Fruit fly (Drosophila melanogaster) whole organism, prepupa: ENCODE results near the gene Polr3E.

Experiments
- Blimp-1 ChIP-seq: fragments of 200-800 bp; sonication (Bioruptor generic); optimal IDR thresholded peaks from 3 replicates; lab custom pipeline; 2017; ENCODE audit warnings: missing biosample characterization, missing genetic modification characterization, mild to moderate bottlenecking, moderate library complexity, missing genetic modification reagents
- CG11294 ChIP-seq: fragments of 200-800 bp; sonication (Bioruptor generic); IDR thresholded peaks from 2 replicates; pipeline ENCODE4 v1.3.6; 2022; ENCODE audit warnings: missing biosample characterization, missing genetic modification characterization
- CG11762 ChIP-seq: fragments of 200-800 bp; sonication (Bioruptor generic); optimal IDR thresholded peaks from 3 replicates; lab custom pipeline; 2016; ENCODE audit warnings: missing biosample characterization, missing genetic modification characterization; ENCODE audit not compliant: insufficient read depth
- CG11902 ChIP-seq: fragments of 200-800 bp; sonication (Bioruptor generic); optimal IDR thresholded peaks from 3 replicates; lab custom pipeline; 2016; ENCODE audit warnings: missing biosample characterization, missing genetic modification characterization
- CG15336 ChIP-seq: fragments of 200-800 bp; sonication (Bioruptor generic); IDR thresholded peaks from 2 replicates; pipeline ENCODE4 v1.3.6; 2022; ENCODE audit warnings: missing biosample characterization, missing genetic modification characterization
- CG1621 ChIP-seq: fragments of 200-800 bp; sonication (Bioruptor generic); optimal IDR thresholded peaks from 3 replicates; lab custom pipeline; 2018; ENCODE audit warnings: missing biosample characterization, mild to moderate bottlenecking, missing genetic modification characterization
- CG3032 ChIP-seq: fragments of 200-800 bp; optimal IDR thresholded peaks from 2 replicates; lab custom pipeline; 2019; ENCODE audit warnings: missing biosample characterization, mild to moderate bottlenecking, missing genetic modification characterization, moderate library complexity
- CG31627 ChIP-seq: fragments of 200-800 bp; sonication (Bioruptor generic); optimal IDR thresholded peaks from 3 replicates; lab custom pipeline; 2016; ENCODE audit warnings: missing biosample characterization, missing genetic modification characterization
- CG3919 ChIP-seq: fragments of 200-800 bp; sonication (Bioruptor generic); optimal IDR thresholded peaks from 3 replicates; lab custom pipeline; 2016; ENCODE audit warnings: missing biosample characterization, missing genetic modification characterization
- CG4318 ChIP-seq: fragments of 200-800 bp; sonication (Bioruptor generic); optimal IDR thresholded peaks from 3 replicates; lab custom pipeline; 2017; ENCODE audit warnings: missing biosample characterization, mild to moderate bottlenecking, missing genetic modification characterization
- CG6163 ChIP-seq: fragments of 200-800 bp; sonication (Bioruptor generic); IDR thresholded peaks from 3 replicates; pipeline ENCODE4 v1.3.6; 2022; ENCODE audit warnings: missing biosample characterization, missing genetic modification characterization
- CG6276 ChIP-seq: fragments of 200-800 bp; sonication (Bioruptor generic); optimal IDR thresholded peaks from 2 replicates; lab custom pipeline; 2017; ENCODE audit warnings: missing biosample characterization, mild to moderate bottlenecking, missing genetic modification characterization
- CG6808 ChIP-seq: fragments of 200-800 bp; sonication (Bioruptor generic); optimal IDR thresholded peaks from 3 replicates; lab custom pipeline; 2017; ENCODE audit warnings: missing biosample characterization, missing genetic modification characterization, mild to moderate bottlenecking, moderate library complexity, missing genetic modification reagents
- CG6854 ChIP-seq: fragments of 200-800 bp; sonication (Bioruptor generic); optimal IDR thresholded peaks from 2 replicates; lab custom pipeline; 2017; ENCODE audit warnings: missing biosample characterization, mild to moderate bottlenecking, missing genetic modification characterization
- CG7368 ChIP-seq: fragments of 200-800 bp; sonication (Bioruptor generic); optimal IDR thresholded peaks from 3 replicates; lab custom pipeline; 2016; ENCODE audit warnings: missing biosample characterization, missing genetic modification characterization
- CG8319 ChIP-seq: fragments of 200-800 bp; sonication (Bioruptor generic); optimal IDR thresholded peaks from 3 replicates; lab custom pipeline; 2016; ENCODE audit warnings: missing biosample characterization, missing genetic modification characterization
- CG8632 ChIP-seq: fragments of 200-800 bp; sonication (Bioruptor generic); optimal IDR thresholded peaks from 3 replicates; lab custom pipeline; 2016; ENCODE audit warnings: missing biosample characterization, missing genetic modification characterization
- CG9139 ChIP-seq: fragments of 200-800 bp; sonication (Bioruptor generic); optimal IDR thresholded peaks from 3 replicates; lab custom pipeline; 2017; ENCODE audit warnings: missing biosample characterization, mild to moderate bottlenecking, missing genetic modification characterization
- Eip75B ChIP-seq: fragments of 200-800 bp; sonication (Bioruptor generic); optimal IDR thresholded peaks from 3 replicates; lab custom pipeline; 2016; ENCODE audit warnings: missing biosample characterization, missing genetic modification characterization
- Eip78C ChIP-seq: fragments of 200-800 bp; sonication (Bioruptor generic); peaks from one replicate; lab custom pipeline; 2016; ENCODE audit warnings: missing biosample characterization, missing genetic modification characterization
- Eip93F ChIP-seq: fragments of 200-800 bp; sonication (Bioruptor generic); optimal IDR thresholded peaks from 2 replicates; lab custom pipeline; 2016; ENCODE audit warnings: missing biosample characterization, mild to moderate bottlenecking, missing genetic modification characterization
- Ets96B ChIP-seq: fragments of 200-800 bp; optimal IDR thresholded peaks from 2 replicates; lab custom pipeline; 2019; ENCODE audit warnings: missing biosample characterization, mild to moderate bottlenecking, missing genetic modification characterization, moderate library complexity
- Gug ChIP-seq: fragments of 200-800 bp; sonication (Bioruptor generic); IDR thresholded peaks from 2 replicates; pipeline ENCODE4 v1.3.6; 2022; ENCODE audit warnings: missing biosample characterization, missing genetic modification characterization
- Hr38 ChIP-seq: sonication (Bioruptor generic); optimal IDR thresholded peaks from 2 replicates; lab custom pipeline; 2016; ENCODE audit warnings: missing biosample characterization, missing genetic modification characterization
- Hr39 ChIP-seq: fragments of 200-800 bp; sonication (Bioruptor generic); optimal IDR thresholded peaks from 2 replicates; lab custom pipeline; 2016; ENCODE audit warnings: missing biosample characterization, missing genetic modification characterization
- Hr4 ChIP-seq: fragments of 200-800 bp; sonication (Bioruptor generic); optimal IDR thresholded peaks from 3 replicates; lab custom pipeline; 2016; ENCODE audit warnings: missing biosample characterization, missing genetic modification characterization
- Lpt ChIP-seq: fragments of 200-800 bp; sonication (Bioruptor generic); optimal IDR thresholded peaks from 3 replicates; lab custom pipeline; 2016; ENCODE audit warnings: missing biosample characterization, missing genetic modification characterization
- OdsH ChIP-seq: fragments of 200-800 bp; sonication (Bioruptor generic); optimal IDR thresholded peaks from 3 replicates; lab custom pipeline; 2016; ENCODE audit warnings: missing biosample characterization, missing genetic modification characterization
- Smox ChIP-seq: fragments of 200-800 bp; sonication (Bioruptor generic); optimal IDR thresholded peaks from 3 replicates; lab custom pipeline; 2016; ENCODE audit warnings: missing biosample characterization, missing genetic modification characterization
- Sox102F ChIP-seq: fragments of 200-800 bp; sonication (Bioruptor generic); optimal IDR thresholded peaks from 2 replicates; lab custom pipeline; 2016; ENCODE audit warnings: missing biosample characterization, mild to moderate bottlenecking, missing genetic modification characterization
- Sox14 ChIP-seq: fragments of 200-800 bp; sonication (Bioruptor generic); optimal IDR thresholded peaks from 3 replicates; lab custom pipeline; 2016; ENCODE audit warnings: missing biosample characterization, missing genetic modification characterization
- Sox15 ChIP-seq: fragments of 200-800 bp; sonication (Bioruptor generic); optimal IDR thresholded peaks from 3 replicates; lab custom pipeline; 2016; ENCODE audit warnings: missing biosample characterization, missing genetic modification characterization
- cyc ChIP-seq: fragments of 200-800 bp; sonication (Bioruptor generic); optimal IDR thresholded peaks from 3 replicates; lab custom pipeline; 2016; ENCODE audit warnings: missing biosample characterization, missing genetic modification characterization
- dac ChIP-seq: fragments of 200-800 bp; sonication (Bioruptor generic); optimal IDR thresholded peaks from 2 replicates; lab custom pipeline; 2017; ENCODE audit warnings: missing biosample characterization, mild to moderate bottlenecking, missing genetic modification characterization
- dsx ChIP-seq: fragments of 200-800 bp; optimal IDR thresholded peaks from 3 replicates; lab custom pipeline; 2019; ENCODE audit warnings: missing biosample characterization, mild to moderate bottlenecking, missing genetic modification characterization, moderate library complexity; ENCODE audit not compliant: poor library complexity, severe bottlenecking
- eg ChIP-seq: fragments of 200-800 bp; sonication (Bioruptor generic); IDR thresholded peaks from 3 replicates; pipeline ENCODE4 v1.3.6; 2022; ENCODE audit warnings: missing biosample characterization, missing genetic modification characterization
- esn ChIP-seq: fragments of 200-800 bp; sonication (Bioruptor generic); optimal IDR thresholded peaks from 2 replicates; lab custom pipeline; 2016; ENCODE audit warnings: missing biosample characterization, mild to moderate bottlenecking, missing genetic modification characterization, moderate library complexity
- fd59A ChIP-seq: fragments of 200-800 bp; sonication (Bioruptor generic); optimal IDR thresholded peaks from 2 replicates; lab custom pipeline; 2017; ENCODE audit warnings: missing biosample characterization, mild to moderate bottlenecking, missing genetic modification characterization, missing genetic modification reagents
- fd85E ChIP-seq: fragments of 200-800 bp; sonication (Bioruptor generic); optimal IDR thresholded peaks from 3 replicates; lab custom pipeline; 2016; ENCODE audit warnings: missing biosample characterization, missing genetic modification characterization
- lz ChIP-seq: fragments of 200-800 bp; sonication (Bioruptor generic); optimal IDR thresholded peaks from 3 replicates; lab custom pipeline; 2016; ENCODE audit warnings: missing biosample characterization, missing genetic modification characterization
- ss ChIP-seq, 2 experiments: fragments of 200-800 bp; sonication (Bioruptor generic); optimal IDR thresholded peaks; 2 replicates in 1 of 2; 3 replicates in 1 of 2; lab custom pipeline; 2017 to 2018; ENCODE audit warnings: mild to moderate bottlenecking in 2 of 2, missing biosample characterization in 2 of 2, missing genetic modification characterization in 2 of 2, moderate library complexity in 1 of 2
- svp ChIP-seq: fragments of 200-800 bp; sonication (Bioruptor generic); peaks from one replicate; lab custom pipeline; 2016; ENCODE audit warnings: missing biosample characterization, missing genetic modification characterization
- topi ChIP-seq: fragments of 200-800 bp; sonication (Bioruptor generic); optimal IDR thresholded peaks from 3 replicates; lab custom pipeline; 2016; ENCODE audit warnings: missing biosample characterization, missing genetic modification characterization
- vri ChIP-seq: fragments of 200-800 bp; sonication (Bioruptor generic); optimal IDR thresholded peaks from 3 replicates; lab custom pipeline; 2016; ENCODE audit warnings: missing biosample characterization, mild to moderate bottlenecking, missing genetic modification characterization

Polr3E gene

DNA sequence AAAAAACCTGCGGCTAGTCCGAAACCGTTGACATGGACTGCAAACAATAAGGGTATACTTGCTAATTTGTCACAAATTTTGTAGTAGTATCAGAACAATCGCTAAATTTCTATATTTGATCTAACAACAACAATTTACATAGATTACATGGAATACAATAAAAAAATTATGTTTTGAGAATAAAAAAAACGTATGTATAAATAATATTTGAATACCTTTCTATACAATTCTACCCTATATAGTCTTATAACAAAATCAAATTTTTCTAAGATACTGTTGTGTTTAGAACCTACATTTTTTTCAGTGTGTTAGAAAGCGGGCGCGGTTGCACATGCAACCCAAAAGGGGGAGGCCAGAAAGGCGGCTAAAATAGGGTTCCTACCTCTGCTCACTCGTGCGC is 48.3 kb upstream of the Polr3E start (continued):
- TF ChIP-seq topi (GFP tag; lab: Kevin White, UChicago), result peak; percentile 29
- TF ChIP-seq fd85E, result no peak
- peak; percentile 53 for TF ChIP-seq esn
- 0 out of 3 replicates have a peak, but pooled peaks have one; percentile 25 for TF ChIP-seq CG6163 (GFP tag; lab: Robert Waterston, UW)
- no peak for TF ChIP-seq CG8319
- TF ChIP-seq Ets96B, result peak; percentile 33
- no peak for TF ChIP-seq Hr39 (GFP tag; lab: Kevin White, UChicago)

DNA sequence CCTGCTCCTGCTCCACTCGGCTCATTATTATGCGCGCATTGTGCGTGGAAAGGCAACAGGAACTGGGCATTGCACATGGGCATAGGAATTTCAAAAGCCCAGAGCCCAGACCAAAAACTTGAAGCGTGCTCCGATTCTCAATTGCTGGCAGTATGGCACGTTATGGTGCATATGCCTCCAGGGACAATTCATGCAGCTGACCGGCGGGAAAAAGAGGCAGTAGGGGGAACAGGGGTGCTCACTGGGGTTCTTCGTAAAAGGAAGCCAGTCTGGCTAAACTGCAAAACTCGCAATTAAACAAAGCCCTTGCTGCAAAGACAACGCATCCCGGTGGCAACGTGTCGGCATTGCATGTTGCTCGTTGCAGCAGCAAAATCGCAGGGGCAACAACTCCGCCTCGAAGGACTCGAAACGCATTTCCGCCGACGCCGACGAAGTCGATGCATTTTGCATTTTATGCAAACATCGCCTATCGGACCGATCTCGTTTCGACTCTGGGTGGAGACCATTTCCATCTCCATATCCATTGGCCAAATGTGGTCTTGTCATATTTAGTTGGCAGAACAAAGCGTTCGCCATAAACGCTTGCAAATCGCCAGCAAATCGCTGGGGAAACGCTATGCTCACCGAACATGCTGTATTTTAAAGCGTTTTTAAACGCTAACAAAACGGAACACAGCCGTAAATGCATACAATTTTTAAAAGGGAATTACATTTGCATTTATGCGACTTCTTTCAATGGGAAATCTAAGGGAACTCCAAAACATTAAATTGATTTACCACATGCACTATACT is 47.0 kb upstream of the Polr3E start:
- TF ChIP-seq Eip78C (peak; percentile 40), CG8319 (no peak), Sox102F (GFP tag; lab: Kevin White, UChicago) (no peak), ss (GFP tag; optimal IDR thresholded peaks at IDR 0.05; lab: Kevin White, UChicago) (peak; percentile 5 to 87), CG6854 (GFP tag; lab: Kevin White, UChicago) (peak; percentile 67), CG3919 (GFP tag; lab: Kevin White, UChicago) (peak; percentile 25)
- TF ChIP-seq, all 60 proteins: peak for 4

DNA sequence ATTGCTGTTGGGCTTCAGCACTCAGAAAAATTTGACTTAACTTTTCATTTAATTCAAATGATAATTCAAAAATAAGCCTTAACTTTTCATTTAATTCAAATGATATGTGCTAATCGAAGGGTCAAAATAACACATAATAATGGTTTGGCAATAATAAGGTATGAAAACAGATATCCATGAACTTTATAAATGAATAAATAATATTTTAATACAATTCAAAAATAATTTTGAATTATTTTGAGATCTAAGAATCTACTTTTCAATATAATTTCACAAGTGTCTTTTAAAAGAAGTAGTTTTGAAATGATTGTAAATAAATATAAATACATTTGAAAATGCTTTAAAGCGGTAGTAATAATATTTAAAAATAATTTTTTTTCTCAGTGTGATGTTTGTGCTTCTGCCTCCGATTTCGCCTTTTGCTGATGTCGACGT is 44.7 kb upstream of the Polr3E start:
- TF ChIP-seq Sox15 (peak; percentile 50), eg (GFP tag; lab: Robert Waterston, UW) (peak; percentile 57; the same call in 2 of the 3 replicates), CG1621 (tag; lab: Kevin White, UChicago) (no peak), dac (GFP tag; lab: Kevin White, UChicago) (peak; percentile 50), Sox102F (GFP tag; lab: Kevin White, UChicago) (no peak), CG3032 (tag; lab: Kevin White, UChicago) (peak; percentile 86), cyc (peak; percentile 20), svp (GFP tag; lab: Kevin White, UChicago) (peak; percentile 69), Lpt (peak; percentile 76), Hr4 (GFP tag; lab: Kevin White, UChicago) (peak; percentile 73), CG3919 (GFP tag; lab: Kevin White, UChicago) (peak; percentile 79), OdsH (peak; percentile 79), CG7368 (peak; percentile 61), CG8319 (peak; percentile 33), CG15336 (GFP tag; lab: Robert Waterston, UW) (peak; percentile 78), Eip78C (peak; percentile 93), Gug (peak; percentile 54), ss (GFP tag; optimal IDR thresholded peaks at IDR 0.05; lab: Kevin White, UChicago) (peak; percentile 64 to 86), Hr39 (GFP tag; lab: Kevin White, UChicago) (peak; percentile 5), CG4318 (GFP tag; lab: Kevin White, UChicago) (peak; percentile 91), CG6276 (GFP tag; lab: Kevin White, UChicago) (peak; percentile 88), CG11762 (GFP tag; lab: Kevin White, UChicago) (peak; percentile 71), CG9139 (GFP tag; lab: Kevin White, UChicago) (peak; percentile 73), Smox (peak; percentile 32), CG8632 (GFP tag; lab: Kevin White, UChicago) (peak; percentile 81), Eip75B (GFP tag; lab: Kevin White, UChicago) (peak; percentile 45), CG6163 (GFP tag; lab: Robert Waterston, UW) (no peak), CG11902 (GFP tag; lab: Kevin White, UChicago) (peak; percentile 34), vri (no peak), CG6854 (GFP tag; lab: Kevin White, UChicago) (no peak), topi (GFP tag; lab: Kevin White, UChicago) (peak; percentile 19), fd59A (GFP tag; lab: Kevin White, UChicago) (peak; percentile 31), Blimp-1 (GFP tag; lab: Kevin White, UChicago) (peak; percentile 29), lz (GFP tag; lab: Kevin White, UChicago) (peak; percentile 5), CG11294 (peak; percentile 23; the same call in 1 of the 2 replicates), Sox14 (GFP tag; lab: Kevin White, UChicago) (peak; percentile 22), CG6808 (peak; percentile 71), Hr38 (GFP tag; lab: Kevin White, UChicago) (no peak), dsx (GFP tag; lab: Kevin White, UChicago) (peak; percentile 80), fd85E (no peak), CG31627 (GFP tag; lab: Kevin White, UChicago) (no peak), Eip93F (GFP tag; lab: Kevin White, UChicago) (no peak)
